Worm (Caenorhabditis elegans) whole organism, L4 larva: ENCODE data around the gene F41E6.15.

ENCODE experiments used
- ama-1 ChIP-seq: fragments of 150-350 bp; optimal IDR thresholded peaks from 2 replicates; lab custom pipeline; 2014; ENCODE audit warnings: inconsistent platforms, mixed read lengths
- ceh-28 ChIP-seq: fragments of 150-350 bp; optimal IDR thresholded peaks from 2 replicates; lab custom pipeline; 2014; ENCODE audit warnings: missing biosample characterization, missing genetic modification reagents, missing genetic modification characterization
- duxl-1 ChIP-seq: sonication (generic microtip); optimal IDR thresholded peaks from 2 replicates; lab custom pipeline; 2016; ENCODE audit warnings: mild to moderate bottlenecking, missing genetic modification characterization, moderate library complexity, missing compliant biosample characterization; ENCODE audit not compliant: poor library complexity
- dve-1 ChIP-seq: sonication (generic microtip); optimal IDR thresholded peaks from 2 replicates; lab custom pipeline; 2017; ENCODE audit warnings: antibody characterized with exemption, mild to moderate bottlenecking, missing genetic modification characterization, missing compliant biosample characterization; ENCODE audit not compliant: insufficient read depth
- lsy-2 ChIP-seq, 2 experiments: fragments of 150-350 bp in 1 of 2; sonication (generic microtip) in 1 of 2; optimal IDR thresholded peaks; 2 replicates each; lab custom pipeline; 2014 to 2017; ENCODE audit warnings: missing biosample characterization in 2 of 2, missing genetic modification characterization in 2 of 2
- mep-1 ChIP-seq: fragments of 150-350 bp; sonication (generic microtip); optimal IDR thresholded peaks from 3 replicates; lab custom pipeline; 2014; ENCODE audit warnings: missing biosample characterization, missing genetic modification characterization
- nhr-237 ChIP-seq: sonication (generic microtip); optimal IDR thresholded peaks from 2 replicates; lab custom pipeline; 2017; ENCODE audit warnings: missing biosample characterization, missing genetic modification characterization
- nhr-77 ChIP-seq: fragments of 150-350 bp; optimal IDR thresholded peaks from 2 replicates; lab custom pipeline; 2014; ENCODE audit warnings: missing biosample characterization, missing genetic modification characterization
- pqm-1 ChIP-seq: sonication (generic microtip); optimal IDR thresholded peaks from 2 replicates; lab custom pipeline; 2017; ENCODE audit warnings: missing biosample characterization, missing genetic modification characterization
- saeg-2 ChIP-seq: fragments of 200-800 bp; sonication (Bioruptor generic); IDR thresholded peaks from 2 replicates; pipeline ENCODE4 v1.3.6; 2022; ENCODE audit warnings: missing genetic modification reagents, missing genetic modification characterization, missing compliant biosample characterization
- zfp-2 ChIP-seq: sonication (generic microtip); optimal IDR thresholded peaks from 2 replicates; lab custom pipeline; 2016; ENCODE audit warnings: mild to moderate bottlenecking, missing genetic modification characterization, missing compliant biosample characterization
- ztf-11 ChIP-seq: fragments of 150-350 bp; optimal IDR thresholded peaks from 2 replicates; lab custom pipeline; 2014; ENCODE audit warnings: missing biosample characterization, missing genetic modification characterization

DNA sequence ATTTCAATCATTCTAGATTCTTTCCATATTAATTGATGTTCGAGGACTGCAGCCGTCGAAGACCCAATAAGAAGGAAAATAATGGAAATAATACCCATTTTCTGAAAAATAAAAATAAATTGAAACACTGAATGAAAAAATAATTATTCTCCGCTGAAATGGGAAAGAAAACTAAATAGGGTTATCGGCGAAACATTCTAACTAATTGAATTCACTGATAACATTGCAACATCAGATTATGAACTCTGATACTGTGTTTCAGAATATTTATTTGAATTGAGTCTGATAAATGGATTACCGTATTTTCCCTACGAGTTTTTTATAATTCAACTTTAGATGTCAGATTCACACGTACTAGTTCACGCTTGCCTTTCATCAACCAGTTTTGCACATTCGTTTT lies 40.6 kb upstream of the F41E6.15 start, which contains the start of gene asp-13:
- TF ChIP-seq mep-1 (tag; lab: Kevin White, UChicago) (no peak), duxl-1 (no peak), nhr-237 (tag; lab: Kevin White, UChicago) (no peak), ama-1 (lab: Kevin White, UChicago) (no peak), pqm-1 (tag; lab: Kevin White, UChicago) (peak; percentile 37), lsy-2 (tag; optimal IDR thresholded peaks at IDR 0.05; lab: Kevin White, UChicago) (no peak), ceh-28 (tag; lab: Kevin White, UChicago) (no peak), ztf-11 (tag; lab: Kevin White, UChicago) (no peak), dve-1 (peak; percentile 3), saeg-2 (GFP tag; lab: Robert Waterston, UW) (no peak), zfp-2 (no peak), nhr-77 (tag; lab: Kevin White, UChicago) (no peak)
